Worm (Caenorhabditis elegans): Measurements from ENCODE around the gene Y73B6BL.289.

The Y73B6BL.289 gene

DNA sequence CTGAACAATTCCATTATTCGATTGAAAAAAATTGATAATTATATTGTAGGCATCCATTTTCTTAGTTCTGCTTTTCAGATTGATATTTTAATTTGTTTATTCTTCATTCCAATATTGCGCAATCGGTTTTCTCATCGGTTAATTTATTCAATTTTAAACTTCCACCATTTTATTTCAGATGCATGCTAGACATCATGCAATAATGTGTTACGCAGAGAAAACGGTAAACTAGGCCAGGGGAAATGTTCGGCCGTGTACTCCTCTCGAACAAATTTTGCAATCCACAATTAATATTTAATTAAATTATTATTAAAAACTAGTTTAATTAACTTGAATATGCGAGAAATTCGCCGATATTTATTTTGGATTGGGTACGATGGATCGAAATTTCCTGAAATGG, 25.6 kb upstream of the Y73B6BL.289 start, which contains the start of gene Y73B6BL.29:
TSS of gene Y73B6BL.29 (plus strand) at position 263 of the 400 bp plus-strand sequence.
- TF ChIP-seq unc-39 (tag; optimal IDR thresholded peaks at IDR 0.05) (no peak), ces-1 (GFP tag; optimal IDR thresholded peaks at IDR 0.05) (peak; percentile 98), flh-1 (GFP tag; optimal IDR thresholded peaks at IDR 0.05) (no peak), sptf-1 (tag; optimal IDR thresholded peaks at IDR 0.05) (peak; percentile 68), unc-62 (GFP tag; optimal IDR thresholded peaks at IDR 0.05) (no peak), lsy-2 (tag; optimal IDR thresholded peaks at IDR 0.05) (peak; percentile 77), lin-32 (GFP tag; optimal IDR thresholded peaks at IDR 0.05) (no peak), ceh-39 (tag; optimal IDR thresholded peaks at IDR 0.05) (peak; percentile 59), elt-3 (tag; optimal IDR thresholded peaks at IDR 0.05) (no peak), nhr-237 (tag; optimal IDR thresholded peaks at IDR 0.05) (peak; percentile 50), hlh-1 (tag; optimal IDR thresholded peaks at IDR 0.05) (no peak), snpc-4 (tag; optimal IDR thresholded peaks at IDR 0.05) (no peak), ztf-11 (tag; optimal IDR thresholded peaks at IDR 0.05) (no peak), ceh-43 (GFP tag; optimal IDR thresholded peaks at IDR 0.05) (peak; percentile 52), mab-5 (tag; optimal IDR thresholded peaks at IDR 0.05) (no peak), cnd-1 (tag; optimal IDR thresholded peaks at IDR 0.05) (no peak), mep-1 (tag; optimal IDR thresholded peaks at IDR 0.05) (peak; percentile 67), lin-13 (tag; optimal IDR thresholded peaks at IDR 0.05) (no peak), blmp-1 (tag; optimal IDR thresholded peaks at IDR 0.05) (no peak), drap-1 (GFP tag; optimal IDR thresholded peaks at IDR 0.05) (peak; percentile 12), zip-8 (tag; optimal IDR thresholded peaks at IDR 0.05) (peak; percentile 93), pha-4 (tag; optimal IDR thresholded peaks at IDR 0.05) (peak; percentile 54), nhr-76 (tag; optimal IDR thresholded peaks at IDR 0.05) (no peak), mls-2 (tag; optimal IDR thresholded peaks at IDR 0.05) (no peak), elt-1 (tag; optimal IDR thresholded peaks at IDR 0.05; ENCODE audit: borderline replicate concordance, insufficient read depth) (no peak), nhr-2 (tag; optimal IDR thresholded peaks at IDR 0.05) (peak; percentile 56)

DNA sequence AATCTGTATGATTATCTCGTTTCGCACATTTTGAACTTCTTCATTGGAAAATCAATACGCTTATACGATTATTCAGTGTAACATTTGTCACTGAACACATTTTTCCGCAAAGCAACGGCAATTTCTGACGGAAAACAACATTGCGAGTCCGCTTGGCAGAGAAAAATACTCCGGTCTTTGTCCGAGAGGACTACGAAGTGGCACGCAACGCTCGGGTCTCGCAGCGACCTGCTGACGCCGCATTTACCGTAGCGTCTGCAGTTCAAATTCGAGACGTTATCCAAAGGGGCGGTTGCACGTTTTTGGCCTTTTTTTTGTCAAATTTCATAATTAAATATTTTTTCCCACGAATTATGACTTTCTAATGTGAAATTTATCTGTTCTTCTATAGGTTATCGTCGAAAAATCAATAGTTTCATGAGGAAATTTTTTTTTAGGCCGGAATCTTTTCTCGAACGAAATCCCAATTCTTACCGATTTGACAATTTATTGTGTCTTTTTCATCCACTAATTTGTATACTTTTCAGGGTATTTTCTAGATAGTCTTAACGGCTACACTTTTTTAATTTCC, 23.6 kb upstream of the Y73B6BL.289 start, which contains the start of gene sqd-1:
TSS of gene sqd-1 (plus strand) at position 521 of the 571 bp plus-strand sequence.
- peak; percentile 64 for TF ChIP-seq ham-2 (GFP tag; optimal IDR thresholded peaks at IDR 0.05)
- TF ChIP-seq unc-62 (GFP tag; optimal IDR thresholded peaks at IDR 0.05), result peak; percentile 69
- TF ChIP-seq ces-1 (GFP tag; optimal IDR thresholded peaks at IDR 0.05), result peak; percentile 76
- TF ChIP-seq elt-1 (tag; optimal IDR thresholded peaks at IDR 0.05; ENCODE audit: borderline replicate concordance, insufficient read depth), result no peak
- peak; percentile 93 for TF ChIP-seq nhr-237 (tag; optimal IDR thresholded peaks at IDR 0.05)
- peak; percentile 72 for TF ChIP-seq mls-2 (tag; optimal IDR thresholded peaks at IDR 0.05)
- no peak for TF ChIP-seq unc-39 (tag; optimal IDR thresholded peaks at IDR 0.05)
- TF ChIP-seq flh-1 (GFP tag; optimal IDR thresholded peaks at IDR 0.05), result no peak
- TF ChIP-seq tbx-8 (GFP tag; optimal IDR thresholded peaks at IDR 0.05), result no peak
- TF ChIP-seq cnd-1 (tag; optimal IDR thresholded peaks at IDR 0.05), result peak; percentile 65
- TF ChIP-seq lsy-2 (tag; optimal IDR thresholded peaks at IDR 0.05), result peak; percentile 97
- no peak for TF ChIP-seq nhr-28 (tag; optimal IDR thresholded peaks at IDR 0.05)
- peak; percentile 72 for TF ChIP-seq drap-1 (GFP tag; optimal IDR thresholded peaks at IDR 0.05)
- no peak for TF ChIP-seq sem-2 (GFP tag; optimal IDR thresholded peaks at IDR 0.05)
- TF ChIP-seq lin-13 (tag; optimal IDR thresholded peaks at IDR 0.05), result peak; percentile 92
- TF ChIP-seq zip-8 (tag; optimal IDR thresholded peaks at IDR 0.05), result no peak
- TF ChIP-seq bed-3 (GFP tag; optimal IDR thresholded peaks at IDR 0.05), result peak; percentile 22
- TF ChIP-seq ceh-83 (GFP tag; optimal IDR thresholded peaks at IDR 0.05), result no peak
- no peak for TF ChIP-seq snpc-4 (tag; optimal IDR thresholded peaks at IDR 0.05)
- no peak for TF ChIP-seq blmp-1 (tag; optimal IDR thresholded peaks at IDR 0.05)
- TF ChIP-seq sptf-1 (tag; optimal IDR thresholded peaks at IDR 0.05), result peak; percentile 86
- TF ChIP-seq ztf-11 (tag; optimal IDR thresholded peaks at IDR 0.05), result no peak
- TF ChIP-seq mab-5 (tag; optimal IDR thresholded peaks at IDR 0.05), result no peak
- no peak for TF ChIP-seq ceh-43 (GFP tag; optimal IDR thresholded peaks at IDR 0.05)
- peak; percentile 68 for TF ChIP-seq unc-120 (tag; optimal IDR thresholded peaks at IDR 0.05; ENCODE audit: poor library complexity, severe bottlenecking)
- peak; percentile 76 for TF ChIP-seq M03D4.4 (tag; optimal IDR thresholded peaks at IDR 0.05)
- TF ChIP-seq elt-3 (tag; optimal IDR thresholded peaks at IDR 0.05), result no peak
- TF ChIP-seq nhr-76 (tag; optimal IDR thresholded peaks at IDR 0.05), result no peak
- peak; percentile 46 for TF ChIP-seq nhr-2 (tag; optimal IDR thresholded peaks at IDR 0.05)
- peak; percentile 78 for TF ChIP-seq hlh-1 (tag; optimal IDR thresholded peaks at IDR 0.05)
- TF ChIP-seq lin-32 (GFP tag; optimal IDR thresholded peaks at IDR 0.05), result peak; percentile 47
- peak; percentile 80 for TF ChIP-seq ceh-39 (tag; optimal IDR thresholded peaks at IDR 0.05)
- TF ChIP-seq pha-4 (tag; optimal IDR thresholded peaks at IDR 0.05), result peak; percentile 98
- TF ChIP-seq nhr-12 (tag; optimal IDR thresholded peaks at IDR 0.05), result no peak
- TF ChIP-seq mep-1 (tag; optimal IDR thresholded peaks at IDR 0.05), result peak; percentile 84

Data from whole organism, mixed stage, embryonic.